Fruit fly (Drosophila melanogaster) whole organism, wandering third instar larva: ENCODE measurements around the gene hoe1.

Source experiments
- Abd-B ChIP-seq: fragments of >200 bp; optimal IDR thresholded peaks from 2 replicates; lab custom pipeline; 2017; ENCODE audit warnings: missing biosample characterization, missing genetic modification characterization
- CG32264 ChIP-seq: fragments of 200-800 bp; sonication (Bioruptor generic); optimal IDR thresholded peaks from 2 replicates; lab custom pipeline; 2016; ENCODE audit warnings: missing biosample characterization, missing genetic modification characterization
- CrebA ChIP-seq: fragments of 200-800 bp; sonication (Bioruptor generic); optimal IDR thresholded peaks from 2 replicates; lab custom pipeline; 2016; ENCODE audit warnings: missing biosample characterization, mild to moderate bottlenecking, missing genetic modification characterization, borderline replicate concordance
- Dfd ChIP-seq: fragments of >200 bp; optimal IDR thresholded peaks from 2 replicates; lab custom pipeline; 2017; ENCODE audit warnings: missing biosample characterization, missing genetic modification characterization
- Dif ChIP-seq: fragments of 200-275, 200-300 bp; sonication (Bioruptor generic); optimal IDR thresholded peaks from 2 replicates; lab custom pipeline; 2018; ENCODE audit warnings: missing biosample characterization, missing genetic modification characterization; ENCODE audit not compliant: partially characterized antibody
- GATAd ChIP-seq: sonication (Bioruptor generic); optimal IDR thresholded peaks from 2 replicates; lab custom pipeline; 2016; ENCODE audit warnings: missing biosample characterization, missing genetic modification characterization
- Hnf4 ChIP-seq: fragments of 200-800 bp; sonication (Bioruptor generic); optimal IDR thresholded peaks from 2 replicates; lab custom pipeline; 2016; ENCODE audit warnings: missing biosample characterization, mild to moderate bottlenecking, missing genetic modification characterization
- Hr78 ChIP-seq: fragments of >200 bp; optimal IDR thresholded peaks from 2 replicates; lab custom pipeline; 2017; ENCODE audit warnings: missing biosample characterization, missing genetic modification characterization
- Hr83 ChIP-seq: fragments of 200-300 bp; sonication (Bioruptor generic); optimal IDR thresholded peaks from 2 replicates; lab custom pipeline; 2016; ENCODE audit warnings: missing biosample characterization, mild to moderate bottlenecking, missing genetic modification characterization, moderate library complexity; ENCODE audit not compliant: poor library complexity, severe bottlenecking
- Jra ChIP-seq: sonication (Bioruptor generic); optimal IDR thresholded peaks from 2 replicates; lab custom pipeline; 2016; ENCODE audit warnings: missing biosample characterization, missing genetic modification characterization
- Mio ChIP-seq: sonication (Bioruptor generic); optimal IDR thresholded peaks from 2 replicates; lab custom pipeline; 2016; ENCODE audit warnings: missing biosample characterization, missing genetic modification characterization
- Myc ChIP-seq: fragments of >200 bp; optimal IDR thresholded peaks from 2 replicates; lab custom pipeline; 2017
- Rel ChIP-seq, 2 experiments: fragments of 200-800 bp; sonication (Bioruptor generic) in 1 of 2; optimal IDR thresholded peaks; 2 replicates in 1 of 2; 3 replicates in 1 of 2; lab custom pipeline; 2016 to 2019; ENCODE audit warnings: mild to moderate bottlenecking in 2 of 2, missing biosample characterization in 2 of 2, missing genetic modification characterization in 2 of 2, moderate library complexity in 1 of 2
- Sp1 ChIP-seq: fragments of 200-800 bp; sonication (Bioruptor generic); optimal IDR thresholded peaks from 3 replicates; lab custom pipeline; 2019; ENCODE audit warnings: missing biosample characterization, mild to moderate bottlenecking, missing genetic modification characterization, moderate library complexity
- br ChIP-seq: fragments of 200-800 bp; sonication (Bioruptor generic); optimal IDR thresholded peaks from 2 replicates; lab custom pipeline; 2016; ENCODE audit warnings: missing biosample characterization, missing genetic modification characterization
- brk ChIP-seq: fragments of 200-800 bp; sonication (Bioruptor generic); optimal IDR thresholded peaks from 2 replicates; lab custom pipeline; 2016; ENCODE audit warnings: missing biosample characterization, mild to moderate bottlenecking, missing genetic modification characterization
- dl ChIP-seq, 2 experiments: fragments of 175-275, 200-275 bp in 1 of 2; fragments of 200-275 bp in 1 of 2; sonication (Bioruptor generic); optimal IDR thresholded peaks; lab custom pipeline; 2018; ENCODE audit warnings: mild to moderate bottlenecking in 2 of 2, missing biosample characterization in 2 of 2, missing genetic modification characterization in 2 of 2, moderate library complexity in 2 of 2; ENCODE audit not compliant: partially characterized antibody in 2 of 2, insufficient read depth in 1 of 2
- dsf ChIP-seq: sonication (Bioruptor generic); optimal IDR thresholded peaks from 2 replicates; lab custom pipeline; 2016; ENCODE audit warnings: missing biosample characterization, missing genetic modification characterization, borderline replicate concordance
- ey ChIP-seq: fragments of 200-800 bp; sonication (Bioruptor generic); optimal IDR thresholded peaks from 2 replicates; lab custom pipeline; 2016; ENCODE audit warnings: missing biosample characterization, missing genetic modification characterization
- foxo ChIP-seq, 2 experiments: fragments of 200-800 bp; sonication (Bioruptor generic); optimal IDR thresholded peaks; 2 replicates in 1 of 2; 3 replicates in 1 of 2; lab custom pipeline; 2016 to 2017; ENCODE audit warnings: missing biosample characterization in 2 of 2, missing genetic modification characterization in 2 of 2
- fru ChIP-seq: fragments of 200-800 bp; sonication (Bioruptor generic); optimal IDR thresholded peaks from 3 replicates; lab custom pipeline; 2016; ENCODE audit warnings: missing biosample characterization, mild to moderate bottlenecking, missing genetic modification characterization
- h ChIP-seq: fragments of 200-800 bp; sonication (Bioruptor generic); optimal IDR thresholded peaks from 3 replicates; lab custom pipeline; 2016; ENCODE audit warnings: missing biosample characterization, mild to moderate bottlenecking, missing genetic modification characterization
- jim ChIP-seq: fragments of 175-275, 200-325 bp; sonication (Bioruptor generic); optimal IDR thresholded peaks from 2 replicates; lab custom pipeline; 2016; ENCODE audit warnings: missing biosample characterization, mild to moderate bottlenecking, missing genetic modification characterization
- pan ChIP-seq: fragments of >200 bp; optimal IDR thresholded peaks from 2 replicates; lab custom pipeline; 2017
- psq ChIP-seq: fragments of 200-800 bp; sonication (Bioruptor generic); optimal IDR thresholded peaks from 3 replicates; lab custom pipeline; 2017; ENCODE audit warnings: missing biosample characterization, mild to moderate bottlenecking, missing genetic modification characterization, moderate library complexity
- rgr ChIP-seq: fragments of 200-800 bp; sonication (Bioruptor generic); optimal IDR thresholded peaks from 3 replicates; lab custom pipeline; 2016; ENCODE audit warnings: missing biosample characterization, mild to moderate bottlenecking, missing genetic modification characterization
- sage ChIP-seq: fragments of 200-800 bp; sonication (Bioruptor generic); optimal IDR thresholded peaks from 2 replicates; lab custom pipeline; 2016; ENCODE audit warnings: missing biosample characterization, mild to moderate bottlenecking, missing genetic modification characterization
- sv ChIP-seq: fragments of 200-800 bp; sonication (Bioruptor generic); optimal IDR thresholded peaks from 3 replicates; lab custom pipeline; 2016; ENCODE audit warnings: missing biosample characterization, missing genetic modification characterization
- tai ChIP-seq: sonication (Bioruptor generic); optimal IDR thresholded peaks from 2 replicates; lab custom pipeline; 2016; ENCODE audit warnings: missing biosample characterization, missing genetic modification characterization
- usp ChIP-seq: fragments of >200 bp; optimal IDR thresholded peaks from 2 replicates; lab custom pipeline; 2017; ENCODE audit warnings: missing biosample characterization, missing genetic modification characterization
- woc ChIP-seq: sonication (Bioruptor generic); optimal IDR thresholded peaks from 2 replicates; lab custom pipeline; 2016; ENCODE audit warnings: missing biosample characterization, mild to moderate bottlenecking, missing genetic modification characterization

hoe1 gene

DNA sequence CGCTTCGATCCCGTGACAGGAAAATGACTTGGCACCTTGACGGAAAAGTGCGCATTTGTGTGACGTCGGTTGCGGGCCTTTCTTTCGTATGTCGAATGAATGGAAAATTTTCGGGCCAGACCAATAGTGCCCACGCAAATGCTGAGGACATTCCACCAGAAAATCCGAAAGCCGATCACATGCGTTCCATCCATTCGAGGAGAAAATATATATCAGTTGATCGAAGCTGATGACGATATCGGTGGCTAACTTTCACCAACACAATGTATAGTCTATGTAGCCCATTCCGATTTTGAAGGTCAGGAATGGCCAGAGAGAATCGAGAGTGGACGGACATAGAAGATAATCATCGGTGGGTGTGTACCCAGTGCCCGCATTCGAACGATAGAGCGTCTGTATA lies 34.0 kb downstream of the hoe1 start:
- no peak for TF ChIP-seq Dif (GFP tag; lab: Kevin White, UChicago)
- TF ChIP-seq tai (GFP tag; lab: Kevin White, UChicago) = no peak
- no peak for TF ChIP-seq CrebA (GFP tag; lab: Kevin White, UChicago)
- no peak for TF ChIP-seq dsf (GFP tag; lab: Kevin White, UChicago)
- no peak for TF ChIP-seq sage

DNA sequence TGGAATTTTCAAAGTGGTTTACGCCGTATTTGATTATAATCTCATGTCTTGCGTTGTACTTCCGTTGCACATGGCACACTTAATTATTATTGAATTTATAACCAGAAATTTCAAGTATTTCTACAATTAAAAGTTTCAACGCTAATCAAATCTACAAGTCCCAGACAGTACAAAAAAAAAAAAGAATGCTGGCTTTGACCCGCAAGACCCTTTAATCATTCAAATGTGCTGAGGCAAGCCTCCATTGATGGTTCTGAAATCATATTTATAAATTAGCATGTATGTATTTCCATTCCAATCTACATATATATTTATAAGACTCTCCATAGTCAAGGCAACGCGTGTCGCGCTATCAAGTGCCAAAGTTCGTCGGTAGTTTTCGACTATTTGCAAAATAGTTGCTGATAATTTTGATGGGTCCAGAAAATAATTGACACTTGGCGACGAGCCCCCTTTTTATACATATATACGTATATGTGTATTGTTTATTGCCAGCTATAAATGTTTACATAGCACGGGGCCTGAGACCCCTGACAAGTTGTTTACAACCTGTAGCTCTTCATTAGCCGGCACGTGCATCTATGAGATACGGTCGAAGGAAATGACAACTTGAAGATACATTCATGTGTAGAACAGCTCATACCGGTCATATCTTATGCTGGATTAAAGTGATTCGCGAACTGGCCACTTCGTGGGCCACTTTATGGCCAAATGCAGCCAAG lies 35.5 kb downstream of the hoe1 start:
- no peak for TF ChIP-seq jim (GFP tag; lab: Kevin White, UChicago)
- no peak for TF ChIP-seq Hnf4 (GFP tag; lab: Kevin White, UChicago)
- no peak for TF ChIP-seq Dfd (GFP tag; lab: Kevin White, UChicago)
- TF ChIP-seq pan (lab: Kevin White, UChicago) = no peak
- TF ChIP-seq sage = no peak

DNA sequence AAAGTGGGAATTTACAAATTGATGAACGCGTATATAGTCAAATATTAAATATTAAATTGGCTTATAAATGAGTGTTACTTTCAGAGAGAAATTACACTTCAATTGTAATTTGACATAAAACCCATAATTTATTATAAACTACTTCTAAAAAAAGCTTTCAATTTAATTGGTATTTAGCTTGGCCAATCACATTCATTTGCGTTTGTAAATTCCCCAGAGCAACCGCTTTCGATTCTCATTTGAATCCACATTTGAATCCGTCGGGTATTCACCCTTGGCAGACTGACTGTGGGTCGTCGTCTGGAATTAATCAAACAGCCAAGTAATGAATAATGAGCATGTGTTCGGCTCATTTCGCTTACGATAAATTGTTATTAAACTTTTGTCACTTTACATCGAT lies 36.3 kb downstream of the hoe1 start:
- TF ChIP-seq ey (GFP tag; lab: Kevin White, UChicago) = no peak
- no peak for TF ChIP-seq jim (GFP tag; lab: Kevin White, UChicago)
- TF ChIP-seq dsf (GFP tag; lab: Kevin White, UChicago) = no peak
- TF ChIP-seq fru (GFP tag; lab: Kevin White, UChicago) = no peak
- no peak for TF ChIP-seq Rel (GFP tag; optimal IDR thresholded peaks at IDR 0.05; lab: Kevin White, UChicago)
- TF ChIP-seq Rel (tag; optimal IDR thresholded peaks at IDR 0.05; lab: Kevin White, UChicago) = peak; percentile 74
- TF ChIP-seq Abd-B (GFP tag; lab: Kevin White, UChicago) = no peak

DNA sequence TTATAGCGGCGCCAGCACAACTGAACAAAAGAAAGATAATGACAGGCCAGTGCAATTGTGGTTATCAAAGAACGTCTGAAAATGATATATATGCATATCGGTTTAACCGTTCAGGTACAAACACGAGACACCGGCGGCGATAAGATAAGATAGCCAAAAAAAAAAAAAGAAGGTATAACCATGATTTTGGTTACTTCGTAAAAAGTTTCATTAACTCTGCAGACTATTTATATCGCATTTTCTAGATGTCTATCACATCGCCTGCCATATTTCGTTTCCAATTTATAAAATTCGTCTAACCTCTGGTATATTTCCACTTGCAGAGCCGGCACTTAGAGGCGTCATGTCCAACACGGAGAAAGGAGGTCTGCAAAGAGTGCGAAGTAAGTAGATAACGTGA lies 38.6 kb downstream of the hoe1 start:
- TF ChIP-seq br (GFP tag; lab: Kevin White, UChicago) (no peak), usp (GFP tag; lab: Kevin White, UChicago) (no peak), Abd-B (GFP tag; lab: Kevin White, UChicago) (no peak), CG32264 (GFP tag; lab: Kevin White, UChicago) (no peak), woc (GFP tag; lab: Kevin White, UChicago) (no peak), Hr78 (GFP tag; lab: Kevin White, UChicago) (no peak), GATAd (GFP tag; lab: Kevin White, UChicago) (no peak), fru (GFP tag; lab: Kevin White, UChicago) (no peak), Hnf4 (GFP tag; lab: Kevin White, UChicago) (no peak), jim (GFP tag; lab: Kevin White, UChicago) (no peak), sage (no peak), brk (no peak), Mio (GFP tag; lab: Kevin White, UChicago) (no peak), CrebA (GFP tag; lab: Kevin White, UChicago) (no peak), dl (GFP tag; optimal IDR thresholded peaks at IDR 0.05; lab: Kevin White, UChicago; ENCODE audit: insufficient read depth in 1 of 2, partially characterized antibody in 2 of 2) (no peak), Rel (GFP tag; optimal IDR thresholded peaks at IDR 0.05; lab: Kevin White, UChicago) (no peak), Rel (tag; optimal IDR thresholded peaks at IDR 0.05; lab: Kevin White, UChicago) (no peak)

DNA sequence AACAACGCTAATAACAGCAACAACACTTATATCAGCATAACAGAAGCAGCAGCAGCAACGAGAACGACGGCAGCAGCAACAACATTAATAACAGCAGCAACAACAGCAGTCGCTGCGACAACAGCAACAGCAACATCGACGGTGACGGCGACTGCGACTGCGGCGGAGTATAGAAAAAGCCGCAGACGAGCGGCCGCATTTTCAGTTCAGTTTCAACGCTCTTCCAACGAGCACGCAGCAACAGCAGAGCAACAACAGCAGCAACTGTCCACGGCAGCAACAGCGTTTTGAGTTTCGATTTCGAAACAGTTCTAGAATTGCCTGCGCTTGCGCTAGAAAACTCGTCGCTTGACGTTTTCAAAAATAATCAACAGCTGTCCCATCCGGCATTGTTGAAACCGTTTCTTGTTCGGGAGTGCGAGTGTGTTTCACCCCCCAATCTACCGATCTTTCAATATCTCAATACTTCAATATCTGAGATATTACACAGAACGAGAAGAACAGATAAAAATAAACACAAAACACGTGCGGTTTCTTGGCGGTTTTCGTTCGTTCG lies 40.2 kb downstream of the hoe1 start, which contains the start of gene CG3036:
TSS of gene CG3036 (plus strand) at position 199 of the 556 bp plus-strand sequence.
- peak; percentile 54 for TF ChIP-seq rgr (GFP tag; lab: Kevin White, UChicago)
- no peak for TF ChIP-seq jim (GFP tag; lab: Kevin White, UChicago)
- TF ChIP-seq tai (GFP tag; lab: Kevin White, UChicago) = no peak
- TF ChIP-seq foxo (GFP tag; optimal IDR thresholded peaks at IDR 0.05; lab: Kevin White, UChicago) = peak in 1 of 2 experiments; percentile 32
- TF ChIP-seq Rel (GFP tag; optimal IDR thresholded peaks at IDR 0.05; lab: Kevin White, UChicago) = no peak
- TF ChIP-seq Rel (tag; optimal IDR thresholded peaks at IDR 0.05; lab: Kevin White, UChicago) = peak; percentile 40
- peak; percentile 33 for TF ChIP-seq Hr83
- TF ChIP-seq Dif (GFP tag; lab: Kevin White, UChicago) = peak; percentile 42
- TF ChIP-seq psq (GFP tag; lab: Kevin White, UChicago) = peak; percentile 10
- peak; percentile 20 for TF ChIP-seq fru (GFP tag; lab: Kevin White, UChicago)
- no peak for TF ChIP-seq sv (GFP tag; lab: Kevin White, UChicago)
- no peak for TF ChIP-seq Jra (GFP tag; lab: Kevin White, UChicago)
- TF ChIP-seq pan (lab: Kevin White, UChicago) = no peak
- no peak for TF ChIP-seq Myc (lab: Kevin White, UChicago)
- no peak for TF ChIP-seq dsf (GFP tag; lab: Kevin White, UChicago)
- TF ChIP-seq CrebA (GFP tag; lab: Kevin White, UChicago) = peak; percentile 3
- peak; percentile 42 for TF ChIP-seq br (GFP tag; lab: Kevin White, UChicago)
- peak; percentile 22 for TF ChIP-seq Sp1
- no peak for TF ChIP-seq dl (GFP tag; optimal IDR thresholded peaks at IDR 0.05; lab: Kevin White, UChicago; ENCODE audit: insufficient read depth in 1 of 2, partially characterized antibody in 2 of 2)
- TF ChIP-seq h (GFP tag; lab: Kevin White, UChicago) = peak; percentile 41
